Fruit fly (Drosophila melanogaster) whole organism, embryonic: ENCODE results near the gene CG12290.
A peak's percentile ranks its signal among the peaks of the same experiment; 100 is the strongest.

Source experiments
- Bdp1 ChIP-seq: fragments of 200-800 bp; sonication (Bioruptor generic); optimal IDR thresholded peaks from 3 replicates; lab custom pipeline; 2016; ENCODE audit warnings: missing biosample characterization, missing genetic modification characterization
- CG10654 ChIP-seq: fragments of 200-800 bp; sonication (Bioruptor generic); optimal IDR thresholded peaks from 2 replicates; lab custom pipeline; 2016; ENCODE audit warnings: missing biosample characterization, missing genetic modification characterization
- CG11085 ChIP-seq: fragments of 200-800 bp; sonication (Bioruptor generic); IDR thresholded peaks from 2 replicates; pipeline ENCODE4 v1.3.6; 2022; ENCODE audit warnings: missing biosample characterization, missing genetic modification characterization
- CG11560 ChIP-seq: fragments of 200-800 bp; sonication (Bioruptor generic); IDR thresholded peaks from 3 replicates; pipeline ENCODE4 v1.3.6; 2022; ENCODE audit warnings: missing biosample characterization, missing genetic modification characterization
- CG11695 ChIP-seq: fragments of 200-800 bp; sonication (Bioruptor generic); IDR thresholded peaks from 3 replicates; pipeline ENCODE4 v1.3.6; 2022; ENCODE audit warnings: missing biosample characterization, missing genetic modification characterization
- CG12071 ChIP-seq: fragments of 200-800 bp; sonication (Bioruptor generic); optimal IDR thresholded peaks from 3 replicates; lab custom pipeline; 2018; ENCODE audit warnings: missing biosample characterization, mild to moderate bottlenecking, missing genetic modification characterization
- CG12744 ChIP-seq: fragments of 200-800 bp; sonication (Bioruptor generic); optimal IDR thresholded peaks from 2 replicates; lab custom pipeline; 2016; ENCODE audit warnings: missing biosample characterization, missing genetic modification characterization
- CG13123 ChIP-seq: fragments of 200-800 bp; sonication (Bioruptor generic); optimal IDR thresholded peaks from 2 replicates; lab custom pipeline; 2016; ENCODE audit warnings: missing biosample characterization, missing genetic modification characterization
- CG15073 ChIP-seq: fragments of 200-800 bp; sonication (Bioruptor generic); optimal IDR thresholded peaks from 2 replicates; lab custom pipeline; 2016; ENCODE audit warnings: missing biosample characterization, missing genetic modification characterization
- CG17361 ChIP-seq: fragments of 200-800 bp; sonication (Bioruptor generic); IDR thresholded peaks from 3 replicates; pipeline ENCODE4 v1.3.6; 2022; ENCODE audit warnings: missing biosample characterization, missing genetic modification characterization
- CG1792 ChIP-seq: fragments of 200-800 bp; sonication (Bioruptor generic); optimal IDR thresholded peaks from 2 replicates; lab custom pipeline; 2016; ENCODE audit warnings: missing biosample characterization, missing genetic modification characterization
- CG30020 ChIP-seq: fragments of 200-800 bp; optimal IDR thresholded peaks from 2 replicates; lab custom pipeline; 2019; ENCODE audit warnings: missing biosample characterization, mild to moderate bottlenecking, missing genetic modification characterization, moderate library complexity
- CG31441 ChIP-seq: fragments of 200-800 bp; sonication (Bioruptor generic); IDR thresholded peaks from 2 replicates; pipeline ENCODE4 v1.3.6; 2022; ENCODE audit warnings: missing biosample characterization, missing genetic modification characterization
- CG3163 ChIP-seq: fragments of 200-800 bp; sonication (Bioruptor generic); optimal IDR thresholded peaks from 3 replicates; lab custom pipeline; 2016; ENCODE audit warnings: missing biosample characterization, missing genetic modification characterization
- CG4707 ChIP-seq: fragments of 200-800 bp; sonication (Bioruptor generic); optimal IDR thresholded peaks from 2 replicates; lab custom pipeline; 2018; ENCODE audit warnings: missing biosample characterization, mild to moderate bottlenecking, missing genetic modification characterization, moderate library complexity
- CG5180 ChIP-seq: fragments of 200-800 bp; sonication (Bioruptor generic); optimal IDR thresholded peaks from 3 replicates; lab custom pipeline; 2017; ENCODE audit warnings: missing biosample characterization, missing genetic modification characterization, mild to moderate bottlenecking, moderate library complexity, missing genetic modification reagents
- CG6175 ChIP-seq: fragments of 200-800 bp; sonication (Bioruptor generic); IDR thresholded peaks from 3 replicates; pipeline ENCODE4 v1.3.6; 2022; ENCODE audit warnings: missing biosample characterization, missing genetic modification characterization
- CG9876 ChIP-seq: fragments of 200-800 bp; sonication (Bioruptor generic); optimal IDR thresholded peaks from 2 replicates; lab custom pipeline; 2016; ENCODE audit warnings: missing biosample characterization, missing genetic modification characterization
- CrebB ChIP-seq: fragments of 200-800 bp; sonication (Bioruptor generic); optimal IDR thresholded peaks from 3 replicates; lab custom pipeline; 2018; ENCODE audit warnings: missing biosample characterization, mild to moderate bottlenecking, missing genetic modification characterization
- Dbx ChIP-seq: fragments of 200-800 bp; sonication (Bioruptor generic); IDR thresholded peaks from 3 replicates; pipeline ENCODE4 v1.3.6; 2022; ENCODE audit warnings: missing biosample characterization, missing genetic modification characterization
- HLH54F ChIP-seq: fragments of 200-800 bp; sonication (Bioruptor generic); optimal IDR thresholded peaks from 3 replicates; lab custom pipeline; 2016; ENCODE audit warnings: missing biosample characterization, missing genetic modification characterization
- Hmx ChIP-seq: fragments of 200-800 bp; sonication (Bioruptor generic); optimal IDR thresholded peaks from 2 replicates; lab custom pipeline; 2016; ENCODE audit warnings: missing biosample characterization, missing genetic modification characterization
- Hr78 ChIP-seq, 2 experiments: fragments of 200-800 bp in 1 of 2; fragments of >200 bp in 1 of 2; sonication (Bioruptor generic) in 1 of 2; optimal IDR thresholded peaks; 2 replicates each; lab custom pipeline; 2017 to 2019; ENCODE audit warnings: missing biosample characterization in 2 of 2, missing genetic modification characterization in 2 of 2, mild to moderate bottlenecking in 1 of 2, moderate library complexity in 1 of 2
- Lhr ChIP-seq: fragments of 200-800 bp; sonication (Bioruptor generic); optimal IDR thresholded peaks from 3 replicates; lab custom pipeline; 2017; ENCODE audit warnings: mild to moderate bottlenecking, missing biosample characterization, missing genetic modification reagents, missing genetic modification characterization
- NFAT ChIP-seq: fragments of 200-800 bp; sonication (Bioruptor generic); IDR thresholded peaks from 2 replicates; pipeline ENCODE4 v1.3.6; 2022; ENCODE audit warnings: missing biosample characterization, missing genetic modification characterization
- PHDP ChIP-seq: fragments of 200-800 bp; sonication (Bioruptor generic); optimal IDR thresholded peaks from 3 replicates; lab custom pipeline; 2018; ENCODE audit warnings: missing biosample characterization, mild to moderate bottlenecking, missing genetic modification characterization, moderate library complexity
- Six4 ChIP-seq: fragments of 200-800 bp; sonication (Bioruptor generic); optimal IDR thresholded peaks from 2 replicates; lab custom pipeline; 2016; ENCODE audit warnings: missing biosample characterization, missing genetic modification characterization
- Sox100B ChIP-seq: fragments of 200-800 bp; sonication (Bioruptor generic); optimal IDR thresholded peaks from 3 replicates; lab custom pipeline; 2018; ENCODE audit warnings: missing biosample characterization, mild to moderate bottlenecking, missing genetic modification characterization
- br ChIP-seq: fragments of >200 bp; optimal IDR thresholded peaks from 2 replicates; lab custom pipeline; 2017
- cad ChIP-seq: fragments of >200 bp; optimal IDR thresholded peaks from 2 replicates; lab custom pipeline; 2017; ENCODE audit warnings: missing biosample characterization, missing genetic modification characterization
- cato ChIP-seq: fragments of 200-800 bp; sonication (Bioruptor generic); optimal IDR thresholded peaks from 2 replicates; lab custom pipeline; 2016; ENCODE audit warnings: missing biosample characterization, missing genetic modification characterization, borderline replicate concordance
- cg ChIP-seq: fragments of 200-800 bp; sonication (Bioruptor generic); optimal IDR thresholded peaks from 3 replicates; lab custom pipeline; 2019; ENCODE audit warnings: missing biosample characterization, mild to moderate bottlenecking, missing genetic modification characterization, moderate library complexity
- dan ChIP-seq: fragments of 200-800 bp; sonication (Bioruptor generic); IDR thresholded peaks from 2 replicates; pipeline ENCODE4 v1.3.6; 2022; ENCODE audit warnings: missing biosample characterization, missing genetic modification characterization
- gfzf ChIP-seq: fragments of 200-800 bp; sonication (Bioruptor generic); optimal IDR thresholded peaks from 2 replicates; lab custom pipeline; 2016; ENCODE audit warnings: missing biosample characterization, mild to moderate bottlenecking, missing genetic modification characterization, moderate library complexity
- gsb-n ChIP-seq: fragments of 200-800 bp; sonication (Bioruptor generic); optimal IDR thresholded peaks from 3 replicates; lab custom pipeline; 2018; ENCODE audit warnings: missing biosample characterization, mild to moderate bottlenecking, missing genetic modification characterization
- ind ChIP-seq: fragments of 200-800 bp; sonication (Bioruptor generic); optimal IDR thresholded peaks from 3 replicates; lab custom pipeline; 2016; ENCODE audit warnings: missing biosample characterization, missing genetic modification characterization
- insv ChIP-seq, 2 experiments: fragments of 200-800 bp; sonication (Bioruptor generic); optimal IDR thresholded peaks; 3 replicates each; lab custom pipeline; 2016 to 2018; ENCODE audit warnings: missing biosample characterization in 2 of 2, missing genetic modification characterization in 2 of 2
- inv ChIP-seq: fragments of 200-800 bp; sonication (Bioruptor generic); IDR thresholded peaks from 2 replicates; pipeline ENCODE4 v1.3.6; 2022; ENCODE audit warnings: missing biosample characterization, missing genetic modification characterization; ENCODE audit not compliant: partially characterized antibody
- luna ChIP-seq: fragments of 200-800 bp; sonication (Bioruptor generic); optimal IDR thresholded peaks from 2 replicates; lab custom pipeline; 2016; ENCODE audit warnings: missing biosample characterization, missing genetic modification characterization
- nerfin-1 ChIP-seq: fragments of 200-800 bp; sonication (Bioruptor generic); optimal IDR thresholded peaks from 3 replicates; lab custom pipeline; 2019; ENCODE audit warnings: missing biosample characterization, mild to moderate bottlenecking, missing genetic modification characterization, moderate library complexity
- nmo ChIP-seq: fragments of 200-800 bp; sonication (Bioruptor generic); optimal IDR thresholded peaks from 2 replicates; lab custom pipeline; 2018; ENCODE audit warnings: missing biosample characterization, mild to moderate bottlenecking, missing genetic modification characterization, moderate library complexity
- pho ChIP-seq: fragments of 200-800 bp; sonication (Bioruptor generic); optimal IDR thresholded peaks from 2 replicates; lab custom pipeline; 2016; ENCODE audit warnings: missing biosample characterization, missing genetic modification characterization
- prd ChIP-seq, 3 experiments: fragments of >200 bp in 2 of 3; fragments of 200-800 bp in 1 of 3; sonication (Bioruptor generic) in 1 of 3; optimal IDR thresholded peaks in 2 of 3; IDR thresholded peaks in 1 of 3; 2 replicates in 2 of 3; 3 replicates in 1 of 3; pipeline versions ENCODE4 v1.3.6 to Lab custom; 2017 to 2022; ENCODE audit warnings: missing biosample characterization in 1 of 3, missing genetic modification characterization in 1 of 3
- sd ChIP-seq: fragments of 200-800 bp; sonication (Bioruptor generic); optimal IDR thresholded peaks from 3 replicates; lab custom pipeline; 2018; ENCODE audit warnings: missing biosample characterization, mild to moderate bottlenecking, missing genetic modification characterization, moderate library complexity
- shn ChIP-seq: fragments of 200-800 bp; sonication (Bioruptor generic); optimal IDR thresholded peaks from 3 replicates; lab custom pipeline; 2016; ENCODE audit warnings: missing biosample characterization, missing genetic modification characterization
- slou ChIP-seq: fragments of 200-800 bp; sonication (Bioruptor generic); optimal IDR thresholded peaks from 3 replicates; lab custom pipeline; 2016; ENCODE audit warnings: missing biosample characterization, missing genetic modification characterization
- ssp ChIP-seq: fragments of 200-800 bp; sonication (Bioruptor generic); IDR thresholded peaks from 2 replicates; pipeline ENCODE4 v1.3.6; 2022; ENCODE audit warnings: missing biosample characterization, missing genetic modification characterization
- sug ChIP-seq: fragments of 200-800 bp; optimal IDR thresholded peaks from 2 replicates; lab custom pipeline; 2019; ENCODE audit warnings: missing biosample characterization, mild to moderate bottlenecking, missing genetic modification characterization, moderate library complexity
- tx ChIP-seq: fragments of 200-800 bp; sonication (Bioruptor generic); optimal IDR thresholded peaks from 2 replicates; lab custom pipeline; 2016; ENCODE audit warnings: missing biosample characterization, missing genetic modification characterization
- vvl ChIP-seq: fragments of 200-800 bp; sonication (Bioruptor generic); IDR thresholded peaks from 2 replicates; pipeline ENCODE4 v1.3.6; 2022; ENCODE audit warnings: missing biosample characterization, missing genetic modification characterization
- wdn ChIP-seq: fragments of 200-800 bp; sonication (Bioruptor generic); IDR thresholded peaks from 2 replicates; pipeline ENCODE4 v1.3.6; 2022; ENCODE audit warnings: missing biosample characterization, missing genetic modification characterization
- zen2 ChIP-seq: fragments of 200-800 bp; sonication (Bioruptor generic); IDR thresholded peaks from 3 replicates; pipeline ENCODE4 v1.3.6; 2022; ENCODE audit warnings: missing biosample characterization, missing genetic modification characterization; ENCODE audit not compliant: partially characterized antibody

Gene CG12290

DNA sequence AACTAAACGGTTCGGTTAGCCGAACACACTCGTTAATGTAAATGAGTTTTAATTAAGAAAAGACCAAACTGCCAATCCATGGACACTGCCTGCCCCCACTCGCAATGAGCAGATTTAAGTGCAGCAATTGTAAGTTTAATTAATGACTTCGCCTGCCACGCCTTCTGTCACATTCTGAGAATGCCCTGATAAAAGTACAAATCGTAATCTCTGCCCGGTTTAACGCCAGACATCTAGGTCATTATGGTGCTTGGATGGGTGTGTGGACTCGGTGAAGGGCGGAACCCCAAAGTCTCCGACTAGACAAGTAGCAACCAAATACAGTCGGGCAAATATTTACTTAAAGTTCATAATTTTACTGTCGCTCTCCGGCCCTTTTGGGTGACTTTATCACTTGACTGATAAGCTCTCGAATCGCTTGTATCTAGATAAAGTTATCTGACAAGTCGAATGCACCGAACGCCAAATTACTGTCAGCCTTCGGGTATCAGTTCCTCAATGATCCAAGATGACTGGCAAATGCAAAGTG, 7.9 kb upstream of the CG12290 start (continued):
- TF ChIP-seq ssp (GFP tag; lab: Robert Waterston, UW), result no peak
- no peak for TF ChIP-seq luna
- TF ChIP-seq br, result no peak
- peak; percentile 50 for TF ChIP-seq sd (tag; lab: Kevin White, UChicago)
- no peak for TF ChIP-seq NFAT (GFP tag; lab: Robert Waterston, UW)
- TF ChIP-seq Hmx (GFP tag; lab: Kevin White, UChicago), result no peak
- no peak for TF ChIP-seq slou (GFP tag; lab: Kevin White, UChicago)
- no peak for TF ChIP-seq gfzf (GFP tag; lab: Kevin White, UChicago)
- no peak for TF ChIP-seq cato
- no peak for TF ChIP-seq cg (GFP tag; lab: Kevin White, UChicago)
- no peak for TF ChIP-seq CG3163
- TF ChIP-seq nmo, result no peak
- no peak for TF ChIP-seq CrebB (tag; lab: Kevin White, UChicago)
- TF ChIP-seq wdn, result no peak
- no peak for TF ChIP-seq CG30020 (tag; lab: Kevin White, UChicago)
- TF ChIP-seq CG6175 (GFP tag; lab: Robert Waterston, UW), result no peak
- TF ChIP-seq Six4 (GFP tag; lab: Kevin White, UChicago), result no peak
- TF ChIP-seq CG31441, result no peak
- peak; percentile 31 for TF ChIP-seq nerfin-1 (tag; lab: Kevin White, UChicago)
- TF ChIP-seq CG15073, result no peak
- no peak for TF ChIP-seq HLH54F
- TF ChIP-seq vvl (GFP tag; lab: Robert Waterston, UW), result no peak
- TF ChIP-seq Sox100B, result no peak
- no peak for TF ChIP-seq insv (GFP tag; optimal IDR thresholded peaks at IDR 0.05; lab: Kevin White, UChicago)
- peak; percentile 10 for TF ChIP-seq gsb-n
- no peak for TF ChIP-seq CG10654 (GFP tag; lab: Kevin White, UChicago)
- TF ChIP-seq zen2 (GFP tag; lab: Robert Waterston, UW), result no peak
- no peak for TF ChIP-seq CG12744 (GFP tag; lab: Kevin White, UChicago)
- no peak for TF ChIP-seq Lhr (GFP tag; lab: Kevin White, UChicago)
- no peak for TF ChIP-seq CG11085
- TF ChIP-seq CG11695 (GFP tag; lab: Robert Waterston, UW), result no peak
- TF ChIP-seq cad, result no peak
- no peak for TF ChIP-seq CG9876
- TF ChIP-seq CG4707, result no peak
- peak; percentile 13 for TF ChIP-seq CG12071 (GFP tag; lab: Kevin White, UChicago)
- no peak for TF ChIP-seq CG1792 (GFP tag; lab: Kevin White, UChicago)
- TF ChIP-seq inv (GFP tag; lab: Robert Waterston, UW), result no peak
- no peak for TF ChIP-seq CG5180 (GFP tag; lab: Kevin White, UChicago)
- TF ChIP-seq pho, result no peak
- no peak for TF ChIP-seq ind (GFP tag; lab: Kevin White, UChicago)
- TF ChIP-seq PHDP (tag; lab: Kevin White, UChicago), result peak; percentile 36
- TF ChIP-seq Dbx (GFP tag; lab: Robert Waterston, UW), result no peak
- peak in 1 of 2 experiments; percentile 46 for TF ChIP-seq Hr78 (GFP tag; optimal IDR thresholded peaks at IDR 0.05; lab: Kevin White, UChicago)
- no peak for TF ChIP-seq Bdp1
- no peak for TF ChIP-seq prd (optimal IDR thresholded peaks at IDR 0.05; lab: Kevin White, UChicago)
- TF ChIP-seq prd (GFP tag; IDR thresholded peaks at IDR 0.05; lab: Robert Waterston, UW), result no peak
- TF ChIP-seq shn (GFP tag; lab: Kevin White, UChicago), result no peak
- TF ChIP-seq tx (GFP tag; lab: Kevin White, UChicago), result no peak
- peak; percentile 33; the same call in 1 of the 3 replicates for TF ChIP-seq CG17361 (GFP tag; lab: Robert Waterston, UW)
- no peak for TF ChIP-seq CG13123
- peak; percentile 35 for TF ChIP-seq sug (tag; lab: Kevin White, UChicago)
- TF ChIP-seq CG11560 (tag; lab: Robert Waterston, UW), result no peak
- no peak for TF ChIP-seq dan
